Fruit fly (Drosophila melanogaster): Measurements from ENCODE around the gene CG7384.

The CG7384 gene

dm6 chr2L:10552807-10553206, 42.6 kb upstream of the CG7384 start (continued):
- peak; percentile 4 for TF ChIP-seq Sox100B (GFP tag; optimal IDR thresholded peaks at IDR 0.05)
- no peak for TF ChIP-seq CG7928 (GFP tag; optimal IDR thresholded peaks at IDR 0.05)
- TF ChIP-seq CG4282 (GFP tag; optimal IDR thresholded peaks at IDR 0.05), result no peak
- TF ChIP-seq CG3726 (GFP tag; IDR thresholded peaks at IDR 0.05), result no peak
- no peak for TF ChIP-seq CG9817 (tag; optimal IDR thresholded peaks at IDR 0.05)
- TF ChIP-seq CG30431 (GFP tag; optimal IDR thresholded peaks at IDR 0.05), result no peak
- TF ChIP-seq Atf6 (GFP tag; IDR thresholded peaks at IDR 0.05), result 0 out of 2 replicates have a peak, but pooled peaks have one; percentile 28
- no peak for TF ChIP-seq CG8388 (GFP tag; optimal IDR thresholded peaks at IDR 0.05)
- TF ChIP-seq inv (GFP tag; IDR thresholded peaks at IDR 0.05; ENCODE audit: partially characterized antibody), result no peak
- no peak for TF ChIP-seq CG11456 (GFP tag; IDR thresholded peaks at IDR 0.05)
- no peak for TF ChIP-seq cato (GFP tag; optimal IDR thresholded peaks at IDR 0.05; ENCODE audit: borderline replicate concordance)
- TF ChIP-seq CG10366 (GFP tag; IDR thresholded peaks at IDR 0.05), result no peak
- no peak for TF ChIP-seq CG3163 (GFP tag; optimal IDR thresholded peaks at IDR 0.05)
- peak; percentile 9 for TF ChIP-seq CG3281 (GFP tag; optimal IDR thresholded peaks at IDR 0.05)
- no peak for TF ChIP-seq CG10431 (GFP tag; optimal IDR thresholded peaks at IDR 0.05)
- peak; percentile 25 for TF ChIP-seq CG1529 (GFP tag; optimal IDR thresholded peaks at IDR 0.05)
- TF ChIP-seq shn (GFP tag; optimal IDR thresholded peaks at IDR 0.05), result no peak
- TF ChIP-seq Mrtf (GFP tag; IDR thresholded peaks at IDR 0.05), result no peak
- TF ChIP-seq CG2875 (GFP tag; optimal IDR thresholded peaks at IDR 0.05), result peak; percentile 51
- TF ChIP-seq ind (GFP tag; optimal IDR thresholded peaks at IDR 0.05), result no peak
- no peak for TF ChIP-seq NK7.1 (GFP tag; optimal IDR thresholded peaks at IDR 0.05)
- TF ChIP-seq Hr78 (GFP tag; optimal IDR thresholded peaks at IDR 0.05), result no peak
- no peak for TF ChIP-seq sr (GFP tag; IDR thresholded peaks at IDR 0.05)
- peak; percentile 77 for TF ChIP-seq CG2202 (tag; optimal IDR thresholded peaks at IDR 0.05)
- TF ChIP-seq CG12942 (GFP tag; optimal IDR thresholded peaks at IDR 0.05), result no peak
- peak; percentile 45 for TF ChIP-seq CG12071 (GFP tag; optimal IDR thresholded peaks at IDR 0.05)
- TF ChIP-seq CG3847 (GFP tag; IDR thresholded peaks at IDR 0.05), result 0 out of 2 replicates have a peak, but pooled peaks have one; percentile 17
- TF ChIP-seq sens (GFP tag), result peak; percentile 84
- no peak for TF ChIP-seq Neu2 (GFP tag; optimal IDR thresholded peaks at IDR 0.05; ENCODE audit: borderline replicate concordance)
- no peak for TF ChIP-seq CG31365 (tag; optimal IDR thresholded peaks at IDR 0.05)
- TF ChIP-seq CG6765 (GFP tag; optimal IDR thresholded peaks at IDR 0.05), result no peak
- TF ChIP-seq Lim3 (GFP tag; IDR thresholded peaks at IDR 0.05), result peak; percentile 18; the same call in 1 of the 2 replicates
- peak; percentile 22 for TF ChIP-seq salm (tag; optimal IDR thresholded peaks at IDR 0.05)
- TF ChIP-seq twi (tag; optimal IDR thresholded peaks at IDR 0.05), result peak; percentile 27
- TF ChIP-seq CG14050 (GFP tag; IDR thresholded peaks at IDR 0.05), result no peak
- TF ChIP-seq Scr (GFP tag; IDR thresholded peaks at IDR 0.05; ENCODE audit: partially characterized antibody), result no peak
- TF ChIP-seq zfh1 (GFP tag; IDR thresholded peaks at IDR 0.05), result peak; percentile 67
- TF ChIP-seq Camta (GFP tag; optimal IDR thresholded peaks at IDR 0.05), result peak; percentile 28
- peak; percentile 31 for TF ChIP-seq CG11398 (GFP tag; optimal IDR thresholded peaks at IDR 0.05)
- peak; percentile 11 for TF ChIP-seq NC2β (GFP tag; optimal IDR thresholded peaks at IDR 0.05)
- TF ChIP-seq ham (GFP tag; IDR thresholded peaks at IDR 0.05), result no peak
- no peak for TF ChIP-seq CG6791 (GFP tag; IDR thresholded peaks at IDR 0.05; ENCODE audit: partially characterized antibody)
- TF ChIP-seq slp2 (GFP tag; optimal IDR thresholded peaks at IDR 0.05), result no peak
- no peak for TF ChIP-seq stwl (tag; optimal IDR thresholded peaks at IDR 0.05)
- TF ChIP-seq sima (GFP tag; optimal IDR thresholded peaks at IDR 0.05), result no peak
- no peak for TF ChIP-seq CG11696 (GFP tag; IDR thresholded peaks at IDR 0.05)
- TF ChIP-seq D19B (GFP tag; optimal IDR thresholded peaks at IDR 0.05), result no peak
- TF ChIP-seq dysf (GFP tag; IDR thresholded peaks at IDR 0.05), result no peak
- peak; percentile 25 for TF ChIP-seq CG13424 (tag; optimal IDR thresholded peaks at IDR 0.05)
- TF ChIP-seq CG34224 (GFP tag; IDR thresholded peaks at IDR 0.05; ENCODE audit: partially characterized antibody), result no peak
- no peak for TF ChIP-seq CG13296 (GFP tag; optimal IDR thresholded peaks at IDR 0.05)
- no peak for TF ChIP-seq CG17385 (GFP tag; optimal IDR thresholded peaks at IDR 0.05)
